Fruit fly (Drosophila melanogaster) S2 (cell line): ENCODE data around the gene CG12609.

ENCODE experiments used
- CG8478 ChIP-seq: fragments of >200 bp; optimal IDR thresholded peaks from 2 replicates; lab custom pipeline; 2018
- CTCF ChIP-seq, 2 experiments: fragments of >200 bp; optimal IDR thresholded peaks; 2 replicates each; lab custom pipeline; 2018

DNA sequence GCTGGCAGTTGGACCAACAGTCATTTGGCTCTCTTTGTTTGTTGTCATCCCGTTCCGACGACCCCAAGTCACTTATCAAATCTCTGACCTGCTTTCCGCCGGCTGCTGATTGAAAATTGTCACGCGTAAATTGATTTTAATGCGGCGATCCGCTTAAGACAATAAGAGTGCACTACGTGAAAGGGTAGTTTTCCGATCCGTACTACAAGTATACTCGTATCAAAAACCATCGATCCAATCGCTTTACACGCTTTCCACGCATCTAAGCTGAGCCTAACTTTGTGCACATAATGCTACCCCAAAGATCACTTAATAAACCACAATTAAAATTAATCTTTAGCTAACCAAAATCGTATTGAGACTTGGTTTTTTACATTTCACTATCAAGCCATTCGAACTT is 31.6 kb upstream of the CG12609 start:
- TF ChIP-seq CG8478 (lab: Kevin White, UChicago) (no peak), CTCF (optimal IDR thresholded peaks at IDR 0.05; lab: Kevin White, UChicago) (no peak)
